Worm (Caenorhabditis elegans): Measurements from ENCODE around the gene str-252.

Gene str-252

DNA sequence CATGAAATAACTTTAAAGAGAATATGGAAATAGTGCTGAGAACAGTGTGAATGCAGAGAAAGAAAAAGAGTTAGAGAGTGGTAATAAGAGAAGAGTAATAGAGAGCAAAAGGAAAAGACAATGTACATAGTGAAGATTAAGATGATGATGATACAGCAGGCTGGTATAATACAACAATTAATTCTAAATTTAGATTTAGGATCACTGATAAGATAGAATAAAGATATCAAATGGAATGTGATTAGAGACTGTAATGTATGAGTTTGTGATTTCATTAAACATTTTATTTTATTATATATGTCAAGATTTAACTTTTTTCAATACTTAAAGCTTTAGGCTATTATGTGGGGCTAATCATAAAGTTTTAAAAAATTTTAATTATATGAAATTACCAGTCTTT lies 36.9 kb downstream of the str-252 start, which contains the start of gene R10D12.8:
Gene R10D12.8, minus strand, starts transcription at position 101 of the 400 bp plus-strand sequence.
- TF ChIP-seq sma-9 (GFP tag; optimal IDR thresholded peaks at IDR 0.05) = no peak
- TF ChIP-seq sma-9 (tag; optimal IDR thresholded peaks at IDR 0.05) = no peak
- TF ChIP-seq ceh-16 (tag; optimal IDR thresholded peaks at IDR 0.05) = no peak
- no peak for TF ChIP-seq ceh-82 (tag; optimal IDR thresholded peaks at IDR 0.05)
- TF ChIP-seq Y55F3AM.14 (GFP tag; optimal IDR thresholded peaks at IDR 0.05) = no peak
- TF ChIP-seq mab-5 (tag; optimal IDR thresholded peaks at IDR 0.05) = no peak
- no peak for TF ChIP-seq nhr-237 (tag; optimal IDR thresholded peaks at IDR 0.05)
- no peak for TF ChIP-seq unc-62 (GFP tag; optimal IDR thresholded peaks at IDR 0.05)
- no peak for TF ChIP-seq ztf-1 (GFP tag; conservative IDR thresholded peaks at IDR 0.05)
- TF ChIP-seq crh-2 (tag; optimal IDR thresholded peaks at IDR 0.05) = no peak
- TF ChIP-seq nhr-23 (tag; optimal IDR thresholded peaks at IDR 0.05) = no peak
- no peak for TF ChIP-seq peb-1 (tag; optimal IDR thresholded peaks at IDR 0.05)
- TF ChIP-seq lin-11 (tag; optimal IDR thresholded peaks at IDR 0.05) = no peak
- TF ChIP-seq dmd-4 (tag; optimal IDR thresholded peaks at IDR 0.05) = no peak
- TF ChIP-seq nhr-25 (tag; optimal IDR thresholded peaks at IDR 0.05) = no peak
- TF ChIP-seq ztf-4 (tag; optimal IDR thresholded peaks at IDR 0.05) = no peak
- TF ChIP-seq nhr-6 (tag; optimal IDR thresholded peaks at IDR 0.05) = no peak
- no peak for TF ChIP-seq R02D3.7 (tag; optimal IDR thresholded peaks at IDR 0.05)
- TF ChIP-seq F13H6.1 (tag; optimal IDR thresholded peaks at IDR 0.05) = no peak

- no peak for TF ChIP-seq nhr-11 (tag; optimal IDR thresholded peaks at IDR 0.05)
- TF ChIP-seq skn-1 (tag; optimal IDR thresholded peaks at IDR 0.05) = no peak
- TF ChIP-seq snpc-4 (tag; optimal IDR thresholded peaks at IDR 0.05) = no peak
- no peak for TF ChIP-seq ztf-11 (tag; optimal IDR thresholded peaks at IDR 0.05)
- TF ChIP-seq nhr-25 (tag; optimal IDR thresholded peaks at IDR 0.05) = no peak
- no peak for TF ChIP-seq blmp-1 (tag; optimal IDR thresholded peaks at IDR 0.05; ENCODE audit: insufficient read depth)
- no peak for TF ChIP-seq unc-62 (GFP tag; optimal IDR thresholded peaks at IDR 0.05)
- TF ChIP-seq lin-39 (tag; optimal IDR thresholded peaks at IDR 0.05) = no peak
- no peak for TF ChIP-seq R02D3.7 (tag; optimal IDR thresholded peaks at IDR 0.05)
- no peak for TF ChIP-seq egl-27 (tag; optimal IDR thresholded peaks at IDR 0.05)
- TF ChIP-seq elt-1 (tag; optimal IDR thresholded peaks at IDR 0.05) = no peak
Observed at ce11 chrV:13954056-13954455, 37.8 kb downstream of the str-252 start, which contains the start of gene swt-6. TSS of gene swt-6 (plus strand) at chrV:13954356.

DNA sequence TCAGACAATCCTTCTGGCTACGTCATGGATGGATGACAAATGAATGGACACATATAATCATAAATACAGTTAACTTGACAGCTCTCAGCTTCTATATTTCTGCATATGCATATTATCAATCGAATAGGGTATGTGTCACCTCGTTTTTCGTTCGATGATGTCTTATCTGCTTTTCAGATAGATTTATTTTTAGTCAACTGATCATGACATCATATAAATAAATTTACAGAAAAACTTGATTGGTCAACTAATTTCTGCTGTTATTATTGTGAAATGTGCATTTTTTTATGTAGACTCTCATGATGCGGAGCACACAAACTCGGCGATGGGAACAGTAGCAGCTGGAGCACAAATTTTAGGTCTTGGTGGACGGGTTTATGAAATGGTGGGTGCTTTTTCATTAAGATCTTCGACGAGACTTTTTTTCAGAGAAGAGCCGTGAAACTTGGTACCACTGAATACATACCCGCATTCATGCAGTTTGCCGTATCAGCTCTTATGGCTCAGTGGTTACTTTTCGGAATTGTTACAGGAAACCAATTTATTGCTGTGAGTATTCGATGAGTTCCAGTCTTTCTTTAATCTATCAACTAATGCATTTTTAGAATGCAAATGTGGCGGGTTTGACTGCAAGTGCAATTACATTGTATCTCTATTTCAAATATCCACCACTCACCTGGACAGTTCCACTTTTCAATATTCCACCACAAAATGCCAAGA lies 39.2 kb downstream of the str-252 start:
- TF ChIP-seq mbf-1 (tag; optimal IDR thresholded peaks at IDR 0.05) (no peak), ztf-11 (tag; optimal IDR thresholded peaks at IDR 0.05) (no peak), lin-13 (GFP tag; optimal IDR thresholded peaks at IDR 0.05) (no peak), zag-1 (tag; optimal IDR thresholded peaks at IDR 0.05) (no peak), unc-62 (GFP tag; optimal IDR thresholded peaks at IDR 0.05) (no peak), F13H6.1 (tag; optimal IDR thresholded peaks at IDR 0.05) (no peak), peb-1 (tag; optimal IDR thresholded peaks at IDR 0.05) (no peak), ztf-1 (GFP tag; conservative IDR thresholded peaks at IDR 0.05) (no peak), ceh-82 (tag; optimal IDR thresholded peaks at IDR 0.05) (no peak), crh-2 (tag; optimal IDR thresholded peaks at IDR 0.05) (no peak), mab-5 (tag; optimal IDR thresholded peaks at IDR 0.05) (no peak), unc-55 (GFP tag; optimal IDR thresholded peaks at IDR 0.05) (no peak), aly-2 (tag; optimal IDR thresholded peaks at IDR 0.05) (no peak), nhr-21 (tag; optimal IDR thresholded peaks at IDR 0.05) (no peak), R02D3.7 (tag; optimal IDR thresholded peaks at IDR 0.05) (no peak), lsy-2 (tag; optimal IDR thresholded peaks at IDR 0.05) (no peak)

DNA sequence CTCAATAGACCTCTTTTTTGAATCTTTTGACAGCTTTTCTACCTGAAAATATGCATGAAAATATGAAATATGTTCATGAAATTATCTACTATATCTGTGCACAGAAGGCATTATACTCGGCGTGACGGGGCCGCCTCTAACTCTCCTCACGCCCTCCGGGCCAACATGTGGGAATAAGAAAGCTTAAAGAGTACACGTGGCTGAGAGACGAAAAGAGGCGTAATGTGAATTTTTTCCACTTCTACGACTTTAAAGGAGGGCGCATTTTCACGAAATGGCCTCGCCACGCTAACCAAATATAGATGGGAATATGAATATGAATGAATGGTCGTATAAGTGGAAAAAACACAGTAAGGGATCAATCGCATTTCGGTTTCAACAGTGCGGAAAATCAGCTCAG lies 41.4 kb downstream of the str-252 start:
- TF ChIP-seq ceh-16 (tag; optimal IDR thresholded peaks at IDR 0.05) (no peak), nhr-237 (tag; optimal IDR thresholded peaks at IDR 0.05) (no peak), mab-5 (tag; optimal IDR thresholded peaks at IDR 0.05) (no peak), ceh-82 (tag; optimal IDR thresholded peaks at IDR 0.05) (no peak), ztf-1 (GFP tag; conservative IDR thresholded peaks at IDR 0.05) (no peak), blmp-1 (tag; optimal IDR thresholded peaks at IDR 0.05; ENCODE audit: insufficient read depth) (no peak), nhr-10 (tag; optimal IDR thresholded peaks at IDR 0.05) (no peak), elt-3 (tag; optimal IDR thresholded peaks at IDR 0.05) (no peak), unc-62 (GFP tag; optimal IDR thresholded peaks at IDR 0.05) (no peak), dmd-4 (tag; optimal IDR thresholded peaks at IDR 0.05) (no peak), nhr-21 (tag; optimal IDR thresholded peaks at IDR 0.05) (no peak), sma-9 (GFP tag; optimal IDR thresholded peaks at IDR 0.05) (no peak), sma-9 (tag; optimal IDR thresholded peaks at IDR 0.05) (no peak), nhr-23 (tag; optimal IDR thresholded peaks at IDR 0.05) (no peak)
